Fruit fly (Drosophila melanogaster) S2 (cell line): ENCODE data around the gene CG12105.

ENCODE experiments used
- CG8478 ChIP-seq: fragments of >200 bp; optimal IDR thresholded peaks from 2 replicates; lab custom pipeline; 2018
- CTCF ChIP-seq, 2 experiments: fragments of >200 bp; optimal IDR thresholded peaks; 2 replicates each; lab custom pipeline; 2018

dm6 chr3L:1579169-1579853 lies 36.3 kb downstream of the CG12105 start:
- no peak for TF ChIP-seq CG8478 (lab: Kevin White, UChicago)
- no peak for TF ChIP-seq CTCF (optimal IDR thresholded peaks at IDR 0.05; lab: Kevin White, UChicago)
